Fruit fly (Drosophila melanogaster) whole organism, adult: ENCODE results near the gene cnc.

ENCODE experiments used
- CG11617 ChIP-seq: fragments of 200-800 bp; sonication (Bioruptor generic); optimal IDR thresholded peaks from 2 replicates; lab custom pipeline; 2017; ENCODE audit warnings: mild to moderate bottlenecking, missing biosample characterization, missing genetic modification reagents, missing genetic modification characterization
- CG12768 ChIP-seq: fragments of 200-800 bp; sonication (Bioruptor generic); optimal IDR thresholded peaks from 2 replicates; lab custom pipeline; 2017; ENCODE audit warnings: missing biosample characterization, missing genetic modification characterization, mild to moderate bottlenecking, moderate library complexity, missing genetic modification reagents
- CG14711 ChIP-seq: fragments of 200-800 bp; sonication (Bioruptor generic); optimal IDR thresholded peaks from 2 replicates; lab custom pipeline; 2018; ENCODE audit warnings: missing biosample characterization, mild to moderate bottlenecking, missing genetic modification characterization, moderate library complexity
- CG1620 ChIP-seq: fragments of 200-800 bp; sonication (Bioruptor generic); optimal IDR thresholded peaks from 2 replicates; lab custom pipeline; 2016; ENCODE audit warnings: missing biosample characterization, missing genetic modification characterization
- CG33017 ChIP-seq: fragments of 200-800 bp; sonication (Bioruptor generic); optimal IDR thresholded peaks from 2 replicates; lab custom pipeline; 2018; ENCODE audit warnings: missing biosample characterization, mild to moderate bottlenecking, missing genetic modification characterization, moderate library complexity
- CG5204 ChIP-seq: fragments of 200-800 bp; sonication (Bioruptor generic); optimal IDR thresholded peaks from 2 replicates; lab custom pipeline; 2016; ENCODE audit warnings: missing biosample characterization, missing genetic modification characterization
- CG7045 ChIP-seq: fragments of 200-800 bp; sonication (Bioruptor generic); optimal IDR thresholded peaks from 2 replicates; lab custom pipeline; 2017; ENCODE audit warnings: missing biosample characterization, mild to moderate bottlenecking, missing genetic modification characterization
- CG7101 ChIP-seq: fragments of 200-800 bp; sonication (Bioruptor generic); optimal IDR thresholded peaks from 2 replicates; lab custom pipeline; 2018; ENCODE audit warnings: missing biosample characterization, mild to moderate bottlenecking, missing genetic modification characterization, moderate library complexity
- Clk ChIP-seq: fragments of 200-800 bp; sonication (Bioruptor generic); optimal IDR thresholded peaks from 2 replicates; lab custom pipeline; 2017; ENCODE audit warnings: missing biosample characterization, missing genetic modification characterization
- Crg-1 ChIP-seq: fragments of 200-800 bp; sonication (Bioruptor generic); optimal IDR thresholded peaks from 2 replicates; lab custom pipeline; 2016; ENCODE audit warnings: missing biosample characterization, missing genetic modification characterization
- Hr96 ChIP-seq: fragments of 200-800 bp; sonication (Bioruptor generic); optimal IDR thresholded peaks from 2 replicates; lab custom pipeline; 2016; ENCODE audit warnings: missing biosample characterization, missing genetic modification characterization
- Mnt ChIP-seq: fragments of 200-800 bp; sonication (Bioruptor generic); optimal IDR thresholded peaks from 2 replicates; lab custom pipeline; 2016; ENCODE audit warnings: missing biosample characterization, mild to moderate bottlenecking, missing genetic modification characterization
- bab1 ChIP-seq: fragments of 200-800 bp; sonication (Bioruptor generic); optimal IDR thresholded peaks from 3 replicates; lab custom pipeline; 2019; ENCODE audit warnings: missing biosample characterization, mild to moderate bottlenecking, missing genetic modification characterization, moderate library complexity
- cic ChIP-seq: fragments of 200-800 bp; sonication (Bioruptor generic); optimal IDR thresholded peaks from 2 replicates; lab custom pipeline; 2017; ENCODE audit warnings: missing biosample characterization, mild to moderate bottlenecking, missing genetic modification characterization, moderate library complexity
- cnc ChIP-seq, 2 experiments: fragments of >200 bp; optimal IDR thresholded peaks; 2 replicates each; lab custom pipeline; 2017
- kay ChIP-seq: fragments of 200-800 bp; sonication (Bioruptor generic); peaks from one replicate; lab custom pipeline; 2016; ENCODE audit warnings: missing biosample characterization, missing genetic modification characterization, borderline replicate concordance
- ovo ChIP-seq: fragments of 200-800 bp; sonication (Bioruptor generic); optimal IDR thresholded peaks from 2 replicates; lab custom pipeline; 2016; ENCODE audit warnings: missing biosample characterization, missing genetic modification characterization
- pad ChIP-seq: fragments of 200-800 bp; sonication (Bioruptor generic); optimal IDR thresholded peaks from 3 replicates; lab custom pipeline; 2017; ENCODE audit warnings: missing biosample characterization, missing genetic modification characterization, mild to moderate bottlenecking, moderate library complexity, missing genetic modification reagents
- tj ChIP-seq: fragments of 200-800 bp; sonication (Bioruptor generic); optimal IDR thresholded peaks from 3 replicates; lab custom pipeline; 2017; ENCODE audit warnings: missing biosample characterization, mild to moderate bottlenecking, missing genetic modification characterization, moderate library complexity
- toe ChIP-seq: fragments of 200-800 bp; sonication (Bioruptor generic); optimal IDR thresholded peaks from 2 replicates; lab custom pipeline; 2016; ENCODE audit warnings: missing biosample characterization, missing genetic modification characterization

Gene cnc

DNA sequence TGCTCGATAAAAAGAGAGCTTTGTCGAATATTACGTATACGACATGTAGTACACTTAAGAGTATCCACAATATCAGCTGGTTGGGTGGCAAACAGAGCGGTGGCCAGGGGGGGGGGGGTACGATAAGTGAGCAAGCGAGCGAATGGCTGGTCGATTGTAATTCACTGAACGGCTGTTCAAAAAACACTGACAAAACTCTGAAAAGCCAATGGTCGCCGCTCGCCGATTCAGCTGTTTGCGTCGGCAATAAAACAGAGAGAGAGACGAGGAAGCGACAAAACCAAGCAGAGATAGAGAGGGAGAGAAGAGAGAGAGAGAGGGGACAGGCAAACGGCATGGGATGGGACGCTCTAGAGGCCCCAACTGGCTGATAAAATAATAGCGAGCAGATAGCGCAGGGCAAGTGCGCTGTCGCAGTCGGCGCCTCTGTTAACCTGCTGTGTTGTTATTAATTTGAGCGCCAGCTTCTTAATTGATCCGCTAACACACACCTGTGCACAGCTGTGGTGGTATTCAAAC, at the start of gene cnc:
cnc (minus strand) TSS at position 191 of the 519 bp plus-strand sequence.
- TF ChIP-seq CG1620 (GFP tag; lab: Kevin White, UChicago): no peak
- peak; percentile 74 for TF ChIP-seq bab1 (GFP tag; lab: Kevin White, UChicago)
- TF ChIP-seq Crg-1: peak; percentile 42
- peak; percentile 95 for TF ChIP-seq cic (GFP tag; lab: Kevin White, UChicago)
- TF ChIP-seq Clk: peak; percentile 5
- peak; percentile 49 for TF ChIP-seq CG14711 (tag; lab: Kevin White, UChicago)
- no peak for TF ChIP-seq CG7045 (GFP tag; lab: Kevin White, UChicago)
- TF ChIP-seq tj (GFP tag; lab: Kevin White, UChicago): peak; percentile 96
- peak; percentile 29 for TF ChIP-seq CG7101 (tag; lab: Kevin White, UChicago)
- TF ChIP-seq ovo (GFP tag; lab: Kevin White, UChicago): no peak
- TF ChIP-seq Hr96 (GFP tag; lab: Kevin White, UChicago): peak; percentile 46
- no peak for TF ChIP-seq CG5204 (GFP tag; lab: Kevin White, UChicago)
- peak; percentile 80 for TF ChIP-seq Mnt (GFP tag; lab: Kevin White, UChicago)
- TF ChIP-seq toe (GFP tag; lab: Kevin White, UChicago): peak; percentile 14
- TF ChIP-seq cnc (optimal IDR thresholded peaks at IDR 0.05; lab: Kevin White, UChicago): no peak
- TF ChIP-seq kay (GFP tag; lab: Kevin White, UChicago): no peak
- TF ChIP-seq pad: no peak
- peak; percentile 60 for TF ChIP-seq CG11617 (GFP tag; lab: Kevin White, UChicago)
- peak; percentile 75 for TF ChIP-seq CG12768
- peak; percentile 62 for TF ChIP-seq CG33017

dm6 chr3R:23260569-23260968, 34.1 kb upstream of the cnc start:
- TF ChIP-seq Mnt (GFP tag; lab: Kevin White, UChicago): no peak

DNA sequence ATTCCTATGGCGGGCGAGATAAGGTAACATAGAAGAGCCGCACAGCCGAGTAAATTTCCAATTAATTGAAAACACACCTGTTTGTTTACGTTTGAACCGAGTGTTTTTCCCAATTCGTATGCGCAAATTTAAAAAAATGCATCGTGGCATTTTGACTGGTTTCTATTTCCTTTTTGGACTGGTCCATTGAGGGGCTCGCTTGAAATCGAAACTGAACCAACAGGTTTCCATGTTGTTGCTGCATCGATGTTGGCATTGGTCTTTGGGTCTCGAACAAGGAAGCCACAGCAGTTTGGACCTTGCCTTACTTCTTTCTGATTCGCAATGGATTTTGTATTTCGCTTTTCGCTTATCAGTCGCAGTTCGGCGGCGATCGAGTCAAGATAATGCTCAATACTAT, 32.0 kb upstream of the cnc start:
- TF ChIP-seq CG7101 (tag; lab: Kevin White, UChicago) (no peak), pad (no peak), CG12768 (no peak), Hr96 (GFP tag; lab: Kevin White, UChicago) (no peak), cnc (optimal IDR thresholded peaks at IDR 0.05; lab: Kevin White, UChicago) (no peak), cic (GFP tag; lab: Kevin White, UChicago) (no peak), Clk (no peak), bab1 (GFP tag; lab: Kevin White, UChicago) (no peak), toe (GFP tag; lab: Kevin White, UChicago) (no peak), CG7045 (GFP tag; lab: Kevin White, UChicago) (no peak), CG14711 (tag; lab: Kevin White, UChicago) (no peak), CG11617 (GFP tag; lab: Kevin White, UChicago) (no peak), CG1620 (GFP tag; lab: Kevin White, UChicago) (no peak), ovo (GFP tag; lab: Kevin White, UChicago) (no peak), CG33017 (no peak), Crg-1 (no peak), tj (GFP tag; lab: Kevin White, UChicago) (no peak), Mnt (GFP tag; lab: Kevin White, UChicago) (no peak), kay (GFP tag; lab: Kevin White, UChicago) (no peak)

- TF ChIP-seq CG7101 (tag; lab: Kevin White, UChicago) (peak; percentile 95), CG7045 (GFP tag; lab: Kevin White, UChicago) (peak; percentile 68), kay (GFP tag; lab: Kevin White, UChicago) (peak; percentile 75), bab1 (GFP tag; lab: Kevin White, UChicago) (peak; percentile 81), CG14711 (tag; lab: Kevin White, UChicago) (peak; percentile 87), ovo (GFP tag; lab: Kevin White, UChicago) (peak; percentile 60), cic (GFP tag; lab: Kevin White, UChicago) (no peak), CG1620 (GFP tag; lab: Kevin White, UChicago) (no peak), Crg-1 (peak; percentile 22), cnc (optimal IDR thresholded peaks at IDR 0.05; lab: Kevin White, UChicago) (no peak), Mnt (GFP tag; lab: Kevin White, UChicago) (peak; percentile 54), CG5204 (GFP tag; lab: Kevin White, UChicago) (no peak), pad (peak; percentile 64), toe (GFP tag; lab: Kevin White, UChicago) (peak; percentile 3), CG11617 (GFP tag; lab: Kevin White, UChicago) (peak; percentile 89), CG33017 (peak; percentile 92), Hr96 (GFP tag; lab: Kevin White, UChicago) (no peak), CG12768 (peak; percentile 60), Clk (peak; percentile 18), tj (GFP tag; lab: Kevin White, UChicago) (peak; percentile 68)
Measured at dm6 chr3R:23257986-23258427, 31.5 kb upstream of the cnc start, which contains the start of the genes wda and Pex11c. wda (minus strand) TSS chr3R:23258087. Pex11c (plus strand) TSS chr3R:23258365.

DNA sequence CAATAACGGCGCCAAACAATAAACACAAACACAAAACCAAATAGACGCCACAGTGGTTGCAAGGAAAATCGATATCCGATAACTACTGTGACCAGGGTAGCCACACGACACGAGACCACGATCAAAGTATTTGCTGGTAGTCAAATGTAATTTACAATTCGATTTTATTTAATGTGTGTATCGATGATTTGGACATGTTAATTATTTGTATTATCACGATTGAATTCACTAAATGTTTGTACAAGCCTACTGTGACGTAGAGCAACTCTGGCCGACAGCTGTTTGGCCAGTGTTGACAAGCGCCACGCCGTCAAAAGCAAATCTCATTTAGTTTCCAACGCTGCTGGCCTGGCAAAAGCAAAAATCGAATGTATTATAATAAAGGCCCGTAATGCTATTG, 24.7 kb upstream of the cnc start, which contains the start of the genes Rad60 and EloA:
Rad60 (minus strand) TSS at position 222 of the 400 bp plus-strand sequence.
EloA (plus strand) TSS at position 308 of the 400 bp plus-strand sequence.
- TF ChIP-seq kay (GFP tag; lab: Kevin White, UChicago) (no peak), toe (GFP tag; lab: Kevin White, UChicago) (peak; percentile 79), CG5204 (GFP tag; lab: Kevin White, UChicago) (no peak), Mnt (GFP tag; lab: Kevin White, UChicago) (peak; percentile 67), Clk (peak; percentile 56), bab1 (GFP tag; lab: Kevin White, UChicago) (peak; percentile 85), CG7101 (tag; lab: Kevin White, UChicago) (peak; percentile 82), CG7045 (GFP tag; lab: Kevin White, UChicago) (peak; percentile 68), CG14711 (tag; lab: Kevin White, UChicago) (peak; percentile 100), CG11617 (GFP tag; lab: Kevin White, UChicago) (peak; percentile 72), tj (GFP tag; lab: Kevin White, UChicago) (peak; percentile 40), CG33017 (peak; percentile 44), pad (peak; percentile 63), cic (GFP tag; lab: Kevin White, UChicago) (peak; percentile 16), CG1620 (GFP tag; lab: Kevin White, UChicago) (peak; percentile 76), CG12768 (peak; percentile 72), Hr96 (GFP tag; lab: Kevin White, UChicago) (peak; percentile 80), ovo (GFP tag; lab: Kevin White, UChicago) (peak; percentile 43), Crg-1 (peak; percentile 74), cnc (optimal IDR thresholded peaks at IDR 0.05; lab: Kevin White, UChicago) (no peak)
